Worm (Caenorhabditis elegans) whole organism, midembryonic: ENCODE data around the gene epc-1.

ENCODE experiments used
- T22C8.4 ChIP-seq: fragments of 200-800 bp; sonication (Bioruptor generic); IDR thresholded peaks from 2 replicates; pipeline ENCODE4 v1.3.6; 2022; ENCODE audit warnings: missing genetic modification characterization, missing compliant biosample characterization
- cog-1 ChIP-seq: sonication (generic microtip); optimal IDR thresholded peaks from 2 replicates; lab custom pipeline; 2016; ENCODE audit warnings: missing genetic modification characterization, missing compliant biosample characterization
- flt-1 ChIP-seq: fragments of 200-800 bp; sonication (Bioruptor generic); IDR thresholded peaks from 2 replicates; pipeline ENCODE4 v1.3.6; 2022; ENCODE audit warnings: missing genetic modification characterization, missing compliant biosample characterization
- klf-2 ChIP-seq: fragments of 200-800 bp; sonication (Bioruptor generic); conservative IDR thresholded peaks from 2 replicates; pipeline ENCODE4 v1.3.6; 2022; ENCODE audit warnings: missing genetic modification reagents, missing genetic modification characterization, missing compliant biosample characterization
- med-1 ChIP-seq: sonication (generic microtip); optimal IDR thresholded peaks from 2 replicates; lab custom pipeline; 2017; ENCODE audit warnings: missing genetic modification characterization, mild to moderate bottlenecking, missing compliant biosample characterization, antibody characterized with exemption, missing genetic modification reagents; ENCODE audit not compliant: insufficient read depth
- ref-1 ChIP-seq: fragments of 200-800 bp; sonication (Bioruptor generic); conservative IDR thresholded peaks from 2 replicates; pipeline ENCODE4 v1.3.6; 2022; ENCODE audit warnings: missing genetic modification reagents, missing genetic modification characterization, missing compliant biosample characterization
- tab-1 ChIP-seq: fragments of 200-800 bp; sonication (Bioruptor generic); IDR thresholded peaks from 2 replicates; pipeline ENCODE4 v1.3.6; 2022; ENCODE audit warnings: missing genetic modification characterization, missing compliant biosample characterization
- ztf-23 ChIP-seq: fragments of 200-800 bp; sonication (Bioruptor generic); IDR thresholded peaks from 2 replicates; pipeline ENCODE4 v1.3.6; 2022; ENCODE audit warnings: missing genetic modification reagents, missing genetic modification characterization, missing compliant biosample characterization
- ztf-29 ChIP-seq: fragments of 200-800 bp; sonication (Bioruptor generic); IDR thresholded peaks from 2 replicates; pipeline ENCODE4 v1.3.6; 2022; ENCODE audit warnings: missing genetic modification reagents, missing genetic modification characterization, missing compliant biosample characterization

Gene epc-1

DNA sequence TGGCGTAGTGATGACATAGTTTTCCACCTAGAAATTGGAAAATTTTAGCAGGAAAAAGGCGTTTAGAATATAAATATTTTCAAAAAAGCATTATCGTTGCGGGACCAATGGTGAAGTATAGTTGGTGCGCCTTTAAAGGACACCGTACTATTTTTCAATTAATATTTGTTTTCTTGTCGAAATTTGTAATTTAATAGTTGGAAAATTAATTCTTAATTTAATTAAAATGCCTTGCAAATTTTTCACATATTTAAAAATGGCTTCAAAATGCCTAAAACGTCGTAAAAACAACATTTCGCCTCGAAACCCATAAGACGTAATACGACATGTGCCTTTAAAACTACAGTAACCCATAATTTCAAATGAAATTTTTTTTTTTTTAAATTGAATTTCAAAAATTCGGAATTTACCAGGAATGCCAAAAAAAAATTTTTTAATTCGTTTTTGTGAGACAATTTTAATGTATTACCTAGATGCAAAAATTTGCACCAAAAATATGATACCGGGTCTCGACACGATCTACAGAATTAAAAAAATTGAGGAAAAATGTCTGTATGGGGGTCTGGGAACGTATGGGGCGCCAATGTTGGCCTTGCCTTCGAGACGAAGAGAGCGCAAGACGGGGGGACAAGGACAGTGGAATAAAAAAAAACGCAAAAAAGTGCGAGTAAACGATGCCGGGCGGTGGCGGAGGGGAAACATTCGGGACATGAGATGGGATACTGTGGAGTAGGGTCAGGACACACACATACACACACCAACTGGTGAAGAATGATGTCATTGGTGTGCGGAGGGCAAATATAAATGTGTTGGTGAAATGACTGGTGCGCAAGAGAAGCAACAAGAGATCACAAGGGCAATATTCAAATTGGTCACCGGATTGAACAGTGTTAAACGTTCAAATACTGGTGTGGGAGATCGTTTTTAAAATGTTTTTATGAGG, 32.8 kb downstream of the epc-1 start, which contains the start of gene aakg-1:
aakg-1 (minus strand) TSS at position 52 of the 943 bp plus-strand sequence.
- TF ChIP-seq tab-1 (GFP tag; lab: Robert Waterston, UW) (no peak; the same call in 1 of the 2 replicates), ref-1 (no peak), ztf-29 (GFP tag; lab: Robert Waterston, UW) (no peak), ztf-23 (no peak), T22C8.4 (GFP tag; lab: Robert Waterston, UW) (no peak), flt-1 (GFP tag; lab: Robert Waterston, UW) (0 out of 2 replicates have a peak, but pooled peaks have one; percentile 17), cog-1 (tag; lab: Kevin White, UChicago) (no peak), klf-2 (GFP tag; lab: Robert Waterston, UW) (no peak)

DNA sequence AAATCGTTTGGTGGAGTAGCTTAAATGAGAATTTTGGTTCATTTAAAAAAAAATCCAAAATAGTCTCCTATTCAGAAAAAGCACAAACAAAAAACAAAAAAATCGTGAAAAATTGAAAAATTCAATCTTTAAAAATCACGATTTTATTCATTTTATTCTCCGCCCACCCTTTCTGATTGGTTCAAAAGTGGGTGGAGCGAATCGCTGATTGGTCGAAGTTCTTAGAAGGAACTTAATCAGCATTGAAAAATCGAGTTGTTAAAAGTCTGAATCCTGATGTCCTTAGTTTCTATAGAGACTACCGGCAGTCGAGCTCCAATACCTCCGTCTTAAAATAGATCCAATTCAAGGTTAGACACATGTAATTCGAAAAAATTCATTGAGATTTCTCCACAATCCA, 38.5 kb downstream of the epc-1 start:
- TF ChIP-seq med-1 (GFP tag; lab: Kevin White, UChicago) (no peak), ztf-23 (no peak)

DNA sequence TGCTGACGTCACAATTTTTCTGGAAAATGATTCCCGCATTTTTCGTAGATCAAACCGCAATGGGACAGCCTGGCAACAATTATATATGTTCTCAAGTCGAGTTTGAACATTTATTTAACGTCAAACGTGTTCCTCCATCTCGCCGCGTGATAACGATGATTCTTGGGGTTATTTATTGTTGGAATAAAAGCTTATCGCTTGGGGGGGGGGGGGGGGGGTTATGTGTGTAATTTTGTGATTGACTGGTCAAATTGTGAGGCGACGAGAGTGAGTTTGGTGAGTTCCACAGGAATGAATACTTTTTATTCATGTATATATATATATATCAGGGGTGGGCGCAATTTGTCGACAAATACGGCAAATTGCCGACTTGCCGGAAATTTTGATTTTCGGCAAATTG, 39.4 kb downstream of the epc-1 start:
- TF ChIP-seq T22C8.4 (GFP tag; lab: Robert Waterston, UW) (no peak), med-1 (GFP tag; lab: Kevin White, UChicago) (no peak), tab-1 (GFP tag; lab: Robert Waterston, UW) (no peak), ref-1 (no peak), ztf-23 (no peak), ztf-29 (GFP tag; lab: Robert Waterston, UW) (no peak), flt-1 (GFP tag; lab: Robert Waterston, UW) (no peak), klf-2 (GFP tag; lab: Robert Waterston, UW) (no peak), cog-1 (tag; lab: Kevin White, UChicago) (no peak)

DNA sequence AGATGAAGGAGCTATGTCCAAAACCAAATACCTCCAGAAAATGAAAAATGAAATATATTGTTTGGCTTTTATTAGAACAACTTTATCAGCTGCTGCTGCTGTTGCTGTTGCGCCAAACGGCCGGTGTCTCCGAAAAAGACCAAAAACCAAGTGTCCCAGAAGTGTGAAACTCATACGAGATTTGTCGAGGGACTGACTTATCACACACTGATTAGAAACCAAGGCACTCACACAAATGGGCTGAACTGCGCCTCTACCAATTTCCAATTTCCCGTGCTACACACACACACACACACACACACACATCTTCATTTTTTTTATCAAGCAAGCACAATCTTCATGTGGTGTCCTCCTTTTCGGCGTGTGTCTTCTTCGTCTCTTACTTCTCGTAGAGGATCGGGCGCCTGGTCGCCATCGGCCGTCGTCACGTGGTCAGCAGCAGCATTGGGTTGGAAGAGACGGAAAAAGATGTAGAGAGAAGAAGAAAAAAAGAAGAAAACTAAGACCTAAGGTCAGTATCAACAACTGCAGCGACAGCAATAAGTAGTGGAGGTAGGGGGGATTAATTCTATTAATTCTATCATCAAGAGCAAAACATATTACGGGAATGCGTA, 40.2 kb downstream of the epc-1 start:
- no peak for TF ChIP-seq cog-1 (tag; lab: Kevin White, UChicago)
- TF ChIP-seq med-1 (GFP tag; lab: Kevin White, UChicago) = no peak
- TF ChIP-seq ref-1 = no peak
- no peak for TF ChIP-seq tab-1 (GFP tag; lab: Robert Waterston, UW)
- no peak for TF ChIP-seq T22C8.4 (GFP tag; lab: Robert Waterston, UW)
- no peak for TF ChIP-seq flt-1 (GFP tag; lab: Robert Waterston, UW)
- no peak for TF ChIP-seq ztf-29 (GFP tag; lab: Robert Waterston, UW)

DNA sequence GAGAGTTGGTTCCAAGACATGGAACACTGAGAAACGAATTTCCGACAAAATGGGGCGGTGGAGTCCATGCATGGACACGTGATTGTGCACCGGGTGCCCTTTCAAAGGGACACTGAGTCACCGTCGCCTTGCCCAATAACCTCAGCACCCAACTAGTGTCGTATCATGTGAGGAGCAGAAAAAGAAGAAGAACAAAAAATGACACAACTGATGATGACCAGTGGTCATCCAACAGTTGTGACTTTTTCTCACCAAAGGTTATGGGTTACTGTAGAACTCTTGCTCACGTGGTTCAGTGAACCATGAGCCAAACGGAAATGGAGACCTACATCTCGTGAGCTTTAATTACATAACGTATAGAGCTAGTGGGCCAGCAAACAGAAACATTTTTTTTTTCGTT, 42.6 kb downstream of the epc-1 start:
- TF ChIP-seq ref-1 = no peak
- no peak for TF ChIP-seq klf-2 (GFP tag; lab: Robert Waterston, UW)
- TF ChIP-seq flt-1 (GFP tag; lab: Robert Waterston, UW) = no peak
- no peak for TF ChIP-seq med-1 (GFP tag; lab: Kevin White, UChicago)
- no peak for TF ChIP-seq ztf-29 (GFP tag; lab: Robert Waterston, UW)
- no peak for TF ChIP-seq T22C8.4 (GFP tag; lab: Robert Waterston, UW)
- TF ChIP-seq ztf-23 = no peak
- no peak for TF ChIP-seq cog-1 (tag; lab: Kevin White, UChicago)
- TF ChIP-seq tab-1 (GFP tag; lab: Robert Waterston, UW) = no peak

DNA sequence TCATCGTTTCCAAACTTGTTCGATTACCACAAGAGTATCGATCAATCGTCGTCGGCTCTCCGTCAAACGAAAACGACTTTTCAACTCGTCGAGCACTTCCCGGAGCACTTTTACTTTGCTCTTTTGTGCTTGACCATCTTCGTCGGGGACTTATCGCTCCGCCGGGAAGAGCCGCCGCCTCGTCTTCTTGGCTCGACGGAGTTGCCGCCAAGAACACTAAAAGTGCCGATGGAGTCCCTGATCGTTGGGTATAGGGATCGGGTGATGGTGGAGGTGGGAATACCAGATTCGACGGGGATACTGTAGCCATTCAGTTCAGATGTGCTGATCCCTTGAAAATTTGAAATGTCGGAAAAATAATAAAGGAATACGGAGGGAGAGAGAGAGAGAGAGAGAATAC, 45.6 kb downstream of the epc-1 start:
- TF ChIP-seq klf-2 (GFP tag; lab: Robert Waterston, UW) (no peak), ztf-23 (no peak), ref-1 (no peak), med-1 (GFP tag; lab: Kevin White, UChicago) (no peak), tab-1 (GFP tag; lab: Robert Waterston, UW) (no peak), ztf-29 (GFP tag; lab: Robert Waterston, UW) (no peak), flt-1 (GFP tag; lab: Robert Waterston, UW) (no peak), cog-1 (tag; lab: Kevin White, UChicago) (no peak), T22C8.4 (GFP tag; lab: Robert Waterston, UW) (no peak)

DNA sequence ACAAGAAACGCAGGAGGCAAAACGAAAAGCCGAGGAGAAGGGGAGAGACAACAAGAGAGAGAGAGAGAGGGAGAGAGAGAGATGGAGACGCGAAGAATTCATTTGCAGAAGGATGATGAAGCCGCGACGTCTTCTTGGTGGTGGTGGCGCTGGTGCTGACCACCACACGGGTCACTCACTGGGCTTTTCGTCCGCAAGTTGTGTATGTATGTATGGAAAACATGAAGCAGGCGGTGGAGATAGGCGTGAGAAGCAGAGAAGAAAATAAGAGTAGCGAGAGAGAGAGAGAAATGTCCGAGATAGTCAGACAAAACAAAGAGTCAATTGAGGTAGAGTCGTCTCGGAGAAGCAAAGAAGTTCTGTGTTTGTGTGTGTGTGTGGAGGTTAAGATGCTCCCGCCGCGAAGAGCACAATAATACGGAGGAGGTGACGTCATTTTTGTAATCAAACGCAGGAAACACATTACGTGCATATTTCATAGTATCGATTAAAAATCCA, 50.2 kb downstream of the epc-1 start:
- TF ChIP-seq flt-1 (GFP tag; lab: Robert Waterston, UW) (peak; percentile 47; the same call in 1 of the 2 replicates), med-1 (GFP tag; lab: Kevin White, UChicago) (no peak), ref-1 (no peak), cog-1 (tag; lab: Kevin White, UChicago) (peak; percentile 51), ztf-23 (no peak)

DNA sequence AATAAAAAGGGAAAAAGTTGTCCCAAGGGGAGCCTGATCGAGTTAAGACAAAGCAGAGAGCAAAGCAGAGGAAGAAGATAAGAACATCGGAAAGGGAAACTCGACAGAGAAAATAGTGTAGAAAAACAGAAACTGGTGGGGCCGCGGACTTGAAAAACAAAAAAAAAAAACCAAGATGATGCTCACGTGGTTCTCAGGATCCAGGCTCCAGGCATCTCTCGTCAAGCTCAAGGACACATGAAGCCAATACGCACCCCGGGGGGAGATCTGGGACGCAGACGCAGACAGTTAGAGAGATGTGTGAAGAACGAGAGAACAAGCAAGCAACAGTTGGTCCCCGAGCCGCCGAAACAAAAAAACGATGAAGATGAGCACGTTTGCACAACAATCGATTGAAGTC, 52.3 kb downstream of the epc-1 start:
- TF ChIP-seq T22C8.4 (GFP tag; lab: Robert Waterston, UW) (no peak), ref-1 (no peak), klf-2 (GFP tag; lab: Robert Waterston, UW) (no peak), tab-1 (GFP tag; lab: Robert Waterston, UW) (no peak), med-1 (GFP tag; lab: Kevin White, UChicago) (no peak), cog-1 (tag; lab: Kevin White, UChicago) (peak; percentile 11), flt-1 (GFP tag; lab: Robert Waterston, UW) (peak; percentile 47; the same call in 1 of the 2 replicates), ztf-29 (GFP tag; lab: Robert Waterston, UW) (no peak), ztf-23 (no peak)

DNA sequence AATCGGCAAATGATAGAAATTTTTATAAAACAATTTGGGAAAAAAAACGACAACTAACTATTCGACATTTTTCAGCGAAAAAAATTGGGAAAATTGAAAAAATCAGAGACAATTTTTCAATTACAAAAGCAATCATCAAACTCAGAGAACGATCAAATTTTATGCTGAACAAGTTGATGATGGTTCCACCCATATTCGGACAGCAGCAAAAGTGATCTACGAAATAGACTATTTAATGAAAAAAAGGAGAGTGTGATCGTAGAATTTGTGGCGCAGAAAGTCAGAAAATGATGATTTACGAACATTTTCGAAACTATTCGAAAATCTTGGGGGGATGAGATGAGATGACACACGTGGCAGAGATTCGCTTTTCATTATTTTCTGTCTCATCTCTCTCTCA, 57.1 kb downstream of the epc-1 start:
- TF ChIP-seq flt-1 (GFP tag; lab: Robert Waterston, UW) = no peak
- no peak for TF ChIP-seq med-1 (GFP tag; lab: Kevin White, UChicago)
- TF ChIP-seq ztf-23 = no peak
- no peak for TF ChIP-seq ref-1
- TF ChIP-seq cog-1 (tag; lab: Kevin White, UChicago) = no peak
- no peak for TF ChIP-seq klf-2 (GFP tag; lab: Robert Waterston, UW)
- no peak for TF ChIP-seq ztf-29 (GFP tag; lab: Robert Waterston, UW)
